ENCODE assay signal across 5 worm cellular contexts in genomic region chrX:2551450-2551849, ce11.
A peak's percentile ranks its signal among the peaks of the same experiment; 100 is the strongest.
TF ChIP-seq lines count a peak whose summit lies in the region.

No protein-coding gene starts in this region.

TF ChIP-seq in whole organism, L1 larva, 84 proteins besides CTCF, POLR2A, EP300 and RAD21:
- TF ChIP-seq ceh-88 (GFP tag; IDR thresholded peaks at IDR 0.05; lab: Robert Waterston, UW): no peak
- TF ChIP-seq rnt-1 (tag; optimal IDR thresholded peaks at IDR 0.05; lab: Kevin White, UChicago): peak; percentile 24
- TF ChIP-seq ceh-8 (GFP tag; optimal IDR thresholded peaks at IDR 0.05; lab: Kevin White, UChicago): no peak
- TF ChIP-seq nhr-85 (tag; lab: Kevin White, UChicago): peak; percentile 58
- TF ChIP-seq snpc-4 (tag; optimal IDR thresholded peaks at IDR 0.05; lab: Kevin White, UChicago): peak; percentile 75

TF ChIP-seq in whole organism, L2 larva, 48 proteins besides CTCF, POLR2A, EP300 and RAD21:
- no peak for TF ChIP-seq peb-1 (tag; optimal IDR thresholded peaks at IDR 0.05; lab: Kevin White, UChicago)
- no peak for TF ChIP-seq lin-11 (tag; optimal IDR thresholded peaks at IDR 0.05; lab: Kevin White, UChicago)
- TF ChIP-seq C34F6.9 (tag; optimal IDR thresholded peaks at IDR 0.05; lab: Kevin White, UChicago): no peak
- TF ChIP-seq snpc-4 (tag; optimal IDR thresholded peaks at IDR 0.05; lab: Kevin White, UChicago): peak; percentile 64
- no peak for TF ChIP-seq lsy-2 (tag; optimal IDR thresholded peaks at IDR 0.05; lab: Kevin White, UChicago)
- no peak for TF ChIP-seq nhr-12 (tag; optimal IDR thresholded peaks at IDR 0.05; lab: Kevin White, UChicago)
- TF ChIP-seq mdl-1 (tag; optimal IDR thresholded peaks at IDR 0.05; lab: Kevin White, UChicago): no peak
- TF ChIP-seq lin-13 (GFP tag; optimal IDR thresholded peaks at IDR 0.05; lab: Kevin White, UChicago): no peak

TF ChIP-seq in whole organism, L3 larva, 47 proteins besides CTCF, POLR2A, EP300 and RAD21:
- TF ChIP-seq nhr-28 (tag; optimal IDR thresholded peaks at IDR 0.05; lab: Kevin White, UChicago) (no peak), ceh-9 (tag; optimal IDR thresholded peaks at IDR 0.05; lab: Kevin White, UChicago) (no peak), lin-39 (tag; optimal IDR thresholded peaks at IDR 0.05; lab: Kevin White, UChicago) (no peak), jun-1 (tag; optimal IDR thresholded peaks at IDR 0.05; lab: Kevin White, UChicago) (no peak), ZK546.5 (tag; optimal IDR thresholded peaks at IDR 0.05; lab: Kevin White, UChicago) (no peak), snpc-4 (tag; optimal IDR thresholded peaks at IDR 0.05; lab: Kevin White, UChicago) (peak; percentile 16)

TF ChIP-seq in whole organism, L4 larva, 104 proteins besides CTCF, POLR2A, EP300 and RAD21:
- TF ChIP-seq lin-15B (tag; optimal IDR thresholded peaks at IDR 0.05; lab: Kevin White, UChicago): no peak
- TF ChIP-seq daf-16 (GFP tag; optimal IDR thresholded peaks at IDR 0.05; lab: Kevin White, UChicago): no peak
- no peak for TF ChIP-seq daf-16 (tag; optimal IDR thresholded peaks at IDR 0.05; lab: Kevin White, UChicago)
- TF ChIP-seq aha-1 (tag; lab: Kevin White, UChicago): peak; percentile 18
- TF ChIP-seq egl-43 (GFP tag; IDR thresholded peaks at IDR 0.05; lab: Robert Waterston, UW): peak; percentile 26; the same call in 1 of the 2 replicates
- 0 out of 2 replicates have a peak, but pooled peaks have one; percentile 10 for TF ChIP-seq Y48G9A.11 (GFP tag; IDR thresholded peaks at IDR 0.05; lab: Robert Waterston, UW)
- no peak for TF ChIP-seq dve-1 (tag; optimal IDR thresholded peaks at IDR 0.05; lab: Kevin White, UChicago; ENCODE audit: insufficient read depth)
- TF ChIP-seq dmd-6 (GFP tag; IDR thresholded peaks at IDR 0.05; lab: Robert Waterston, UW): no peak
- TF ChIP-seq zag-1 (tag; optimal IDR thresholded peaks at IDR 0.05; lab: Kevin White, UChicago): no peak
- peak; percentile 81 for TF ChIP-seq set-16 (GFP tag; IDR thresholded peaks at IDR 0.05; lab: Robert Waterston, UW)
- TF ChIP-seq nhr-237 (tag; optimal IDR thresholded peaks at IDR 0.05; lab: Kevin White, UChicago): no peak

TF ChIP-seq in whole organism, young adult, 124 proteins besides CTCF, POLR2A, EP300 and RAD21:
- no peak for TF ChIP-seq snpc-4 (GFP tag; optimal IDR thresholded peaks at IDR 0.05; lab: Kevin White, UChicago)
- peak in 2 of 4 experiments; percentile 59 to 74 for TF ChIP-seq snpc-4 (tag; optimal IDR thresholded peaks at IDR 0.05; lab: Kevin White, UChicago)
- TF ChIP-seq ztf-6 (GFP tag; IDR thresholded peaks at IDR 0.05; lab: Robert Waterston, UW): no peak
- TF ChIP-seq sea-2 (GFP tag; IDR thresholded peaks at IDR 0.05; lab: Robert Waterston, UW): 0 out of 2 replicates have a peak, but pooled peaks have one; percentile 41
- TF ChIP-seq zfh-2 (GFP tag; conservative IDR thresholded peaks at IDR 0.05; lab: Robert Waterston, UW): peak; percentile 79
- 0 out of 2 replicates have a peak, but pooled peaks have one; percentile 8 for TF ChIP-seq egrh-3 (GFP tag; IDR thresholded peaks at IDR 0.05; lab: Robert Waterston, UW)
- no peak for TF ChIP-seq unc-62 (GFP tag; optimal IDR thresholded peaks at IDR 0.05; lab: Kevin White, UChicago)
- TF ChIP-seq cebp-2 (GFP tag; IDR thresholded peaks at IDR 0.05; lab: Robert Waterston, UW): 0 out of 2 replicates have a peak, but pooled peaks have one; percentile 38
